Fruit fly (Drosophila melanogaster) whole organism, embryonic: Measurements from ENCODE around the gene CG17224.

Source experiments
- Antp ChIP-seq: fragments of 200-800 bp; sonication (Bioruptor generic); optimal IDR thresholded peaks from 3 replicates; lab custom pipeline; 2016; ENCODE audit warnings: missing biosample characterization, missing genetic modification characterization
- Asciz ChIP-seq: fragments of 200-800 bp; sonication (Bioruptor generic); optimal IDR thresholded peaks from 2 replicates; lab custom pipeline; 2017; ENCODE audit warnings: missing biosample characterization, mild to moderate bottlenecking, missing genetic modification characterization, missing genetic modification reagents
- CG10654 ChIP-seq: fragments of 200-800 bp; sonication (Bioruptor generic); optimal IDR thresholded peaks from 2 replicates; lab custom pipeline; 2016; ENCODE audit warnings: missing biosample characterization, missing genetic modification characterization
- CG11085 ChIP-seq: fragments of 200-800 bp; sonication (Bioruptor generic); IDR thresholded peaks from 2 replicates; pipeline ENCODE4 v1.3.6; 2022; ENCODE audit warnings: missing biosample characterization, missing genetic modification characterization
- CG12104 ChIP-seq: fragments of 200-800 bp; sonication (Bioruptor generic); optimal IDR thresholded peaks from 3 replicates; lab custom pipeline; 2016; ENCODE audit warnings: missing biosample characterization, missing genetic modification characterization
- CG12299 ChIP-seq: fragments of 200-800 bp; sonication (Bioruptor generic); optimal IDR thresholded peaks from 2 replicates; lab custom pipeline; 2018; ENCODE audit warnings: missing biosample characterization, mild to moderate bottlenecking, missing genetic modification characterization
- CG14667 ChIP-seq: fragments of 200-800 bp; sonication (Bioruptor generic); IDR thresholded peaks from 2 replicates; pipeline ENCODE4 v1.3.6; 2022; ENCODE audit warnings: missing biosample characterization, missing genetic modification characterization
- CG14965 ChIP-seq: fragments of 200-800 bp; sonication (Bioruptor generic); optimal IDR thresholded peaks from 2 replicates; lab custom pipeline; 2016; ENCODE audit warnings: missing biosample characterization, missing genetic modification characterization, borderline replicate concordance
- CG16813 ChIP-seq: fragments of 200-800 bp; sonication (Bioruptor generic); IDR thresholded peaks from 3 replicates; pipeline ENCODE4 v1.3.6; 2022; ENCODE audit warnings: missing biosample characterization, missing genetic modification characterization; ENCODE audit not compliant: partially characterized antibody
- CG17612 ChIP-seq: fragments of 200-800 bp; sonication (Bioruptor generic); IDR thresholded peaks from 2 replicates; pipeline ENCODE4 v1.3.6; 2022; ENCODE audit warnings: missing biosample characterization, missing genetic modification characterization
- CG17829 ChIP-seq: fragments of 200-800 bp; optimal IDR thresholded peaks from 2 replicates; lab custom pipeline; 2019; ENCODE audit warnings: missing biosample characterization, mild to moderate bottlenecking, missing genetic modification characterization, moderate library complexity
- CG18011 ChIP-seq: fragments of 200-800 bp; sonication (Bioruptor generic); optimal IDR thresholded peaks from 2 replicates; lab custom pipeline; 2017; ENCODE audit warnings: missing biosample characterization, missing genetic modification characterization, mild to moderate bottlenecking, moderate library complexity, missing genotype
- CG18262 ChIP-seq: fragments of 200-800 bp; optimal IDR thresholded peaks from 3 replicates; lab custom pipeline; 2019; ENCODE audit warnings: missing biosample characterization, mild to moderate bottlenecking, missing genetic modification characterization, moderate library complexity
- CG18619 ChIP-seq: fragments of 200-800 bp; sonication (Bioruptor generic); optimal IDR thresholded peaks from 3 replicates; lab custom pipeline; 2017; ENCODE audit warnings: missing biosample characterization, mild to moderate bottlenecking, missing genetic modification characterization
- CG2678 ChIP-seq: fragments of 200-800 bp; sonication (Bioruptor generic); optimal IDR thresholded peaks from 3 replicates; lab custom pipeline; 2019; ENCODE audit warnings: missing biosample characterization, mild to moderate bottlenecking, missing genetic modification characterization, moderate library complexity
- CG7357 ChIP-seq: fragments of 200-800 bp; sonication (Bioruptor generic); IDR thresholded peaks from 3 replicates; pipeline ENCODE4 v1.3.6; 2022; ENCODE audit warnings: missing biosample characterization, missing genetic modification characterization
- CG7556 ChIP-seq: fragments of 200-800 bp; sonication (Bioruptor generic); optimal IDR thresholded peaks from 2 replicates; lab custom pipeline; 2017; ENCODE audit warnings: missing biosample characterization, mild to moderate bottlenecking, missing genetic modification characterization
- CHES-1-like ChIP-seq: fragments of 200-800 bp; sonication (Bioruptor generic); optimal IDR thresholded peaks from 2 replicates; lab custom pipeline; 2016; ENCODE audit warnings: missing biosample characterization, missing genetic modification characterization
- CoRest ChIP-seq: fragments of 200-800 bp; sonication (Bioruptor generic); optimal IDR thresholded peaks from 3 replicates; lab custom pipeline; 2018; ENCODE audit warnings: missing biosample characterization, mild to moderate bottlenecking, missing genetic modification characterization, moderate library complexity
- Dek ChIP-seq: fragments of 200-800 bp; sonication (Bioruptor generic); optimal IDR thresholded peaks from 3 replicates; lab custom pipeline; 2019; ENCODE audit warnings: missing biosample characterization, mild to moderate bottlenecking, missing genetic modification characterization, moderate library complexity
- Gsc ChIP-seq: fragments of 200-800 bp; sonication (Bioruptor generic); IDR thresholded peaks from 2 replicates; pipeline ENCODE4 v1.3.6; 2022; ENCODE audit warnings: missing biosample characterization, missing genetic modification characterization
- Hr39 ChIP-seq: fragments of >200 bp; optimal IDR thresholded peaks from 2 replicates; lab custom pipeline; 2017
- Hsf ChIP-seq: fragments of 200-800 bp; sonication (Bioruptor generic); optimal IDR thresholded peaks from 3 replicates; lab custom pipeline; 2016; ENCODE audit warnings: missing biosample characterization, missing genetic modification characterization
- Mrtf ChIP-seq: fragments of 200-800 bp; sonication (Bioruptor generic); IDR thresholded peaks from 3 replicates; pipeline ENCODE4 v1.3.6; 2022; ENCODE audit warnings: missing biosample characterization, missing genetic modification characterization
- NFAT ChIP-seq: fragments of 200-800 bp; sonication (Bioruptor generic); IDR thresholded peaks from 2 replicates; pipeline ENCODE4 v1.3.6; 2022; ENCODE audit warnings: missing biosample characterization, missing genetic modification characterization
- PHDP ChIP-seq: fragments of 200-800 bp; sonication (Bioruptor generic); optimal IDR thresholded peaks from 3 replicates; lab custom pipeline; 2018; ENCODE audit warnings: missing biosample characterization, mild to moderate bottlenecking, missing genetic modification characterization, moderate library complexity
- Trl ChIP-seq, 3 experiments: fragments of >200 bp in 2 of 3; fragments of 200-800 bp in 1 of 3; sonication (Bioruptor generic) in 1 of 3; optimal IDR thresholded peaks; 2 replicates in 1 of 3; 3 replicates in 2 of 3; lab custom pipeline; 2016 to 2017; ENCODE audit warnings: missing biosample characterization in 1 of 3, missing genetic modification characterization in 1 of 3
- ase ChIP-seq: fragments of 200-800 bp; sonication (Bioruptor generic); IDR thresholded peaks from 3 replicates; pipeline ENCODE4 v1.3.6; 2022; ENCODE audit warnings: missing biosample characterization, missing genetic modification characterization
- bab2 ChIP-seq: fragments of 200-800 bp; sonication (Bioruptor generic); optimal IDR thresholded peaks from 2 replicates; lab custom pipeline; 2016; ENCODE audit warnings: missing biosample characterization, missing genetic modification characterization
- cas ChIP-seq: fragments of 200-800 bp; sonication (Bioruptor generic); IDR thresholded peaks from 2 replicates; pipeline ENCODE4 v1.3.6; 2022; ENCODE audit warnings: missing biosample characterization, missing genetic modification characterization
- caup ChIP-seq: fragments of 200-800 bp; sonication (Bioruptor generic); optimal IDR thresholded peaks from 3 replicates; lab custom pipeline; 2017; ENCODE audit warnings: missing biosample characterization, mild to moderate bottlenecking, missing genetic modification characterization, moderate library complexity; ENCODE audit not compliant: severe bottlenecking
- dysf ChIP-seq: fragments of 200-800 bp; sonication (Bioruptor generic); IDR thresholded peaks from 3 replicates; pipeline ENCODE4 v1.3.6; 2022; ENCODE audit warnings: missing biosample characterization, missing genetic modification characterization
- ewg ChIP-seq: fragments of 200-800 bp; sonication (Bioruptor generic); optimal IDR thresholded peaks from 3 replicates; lab custom pipeline; 2017; ENCODE audit warnings: mild to moderate bottlenecking, missing biosample characterization, missing genetic modification reagents, missing genetic modification characterization
- fd3F ChIP-seq: fragments of 200-800 bp; sonication (Bioruptor generic); optimal IDR thresholded peaks from 2 replicates; lab custom pipeline; 2018; ENCODE audit warnings: missing biosample characterization, mild to moderate bottlenecking, missing genetic modification characterization, moderate library complexity
- jumu ChIP-seq: fragments of 200-800 bp; sonication (Bioruptor generic); optimal IDR thresholded peaks from 3 replicates; lab custom pipeline; 2016; ENCODE audit warnings: missing biosample characterization, missing genetic modification characterization
- kay ChIP-seq: fragments of 200-800 bp; sonication (Bioruptor generic); optimal IDR thresholded peaks from 2 replicates; lab custom pipeline; 2016; ENCODE audit warnings: missing biosample characterization, missing genetic modification characterization
- kni ChIP-seq: fragments of 200-800 bp; sonication (Bioruptor generic); optimal IDR thresholded peaks from 3 replicates; lab custom pipeline; 2017; ENCODE audit warnings: mild to moderate bottlenecking, missing biosample characterization, missing genetic modification reagents, missing genetic modification characterization
- nom ChIP-seq: fragments of 200-800 bp; sonication (Bioruptor generic); optimal IDR thresholded peaks from 2 replicates; lab custom pipeline; 2017; ENCODE audit warnings: missing biosample characterization, missing genetic modification characterization, mild to moderate bottlenecking, moderate library complexity, missing genetic modification reagents
- oc ChIP-seq: fragments of 200-800 bp; sonication (Bioruptor generic); optimal IDR thresholded peaks from 2 replicates; lab custom pipeline; 2018; ENCODE audit warnings: missing biosample characterization, mild to moderate bottlenecking, missing genetic modification characterization, moderate library complexity
- pfk ChIP-seq: fragments of 200-800 bp; sonication (Bioruptor generic); optimal IDR thresholded peaks from 2 replicates; lab custom pipeline; 2018; ENCODE audit warnings: missing biosample characterization, mild to moderate bottlenecking, missing genetic modification characterization, moderate library complexity
- prd ChIP-seq, 3 experiments: fragments of >200 bp in 2 of 3; fragments of 200-800 bp in 1 of 3; sonication (Bioruptor generic) in 1 of 3; optimal IDR thresholded peaks in 2 of 3; IDR thresholded peaks in 1 of 3; 2 replicates in 2 of 3; 3 replicates in 1 of 3; pipeline versions ENCODE4 v1.3.6 to Lab custom; 2017 to 2022; ENCODE audit warnings: missing biosample characterization in 1 of 3, missing genetic modification characterization in 1 of 3
- sens ChIP-seq: fragments of 200-800 bp; sonication (Bioruptor generic); peaks from one replicate; lab custom pipeline; 2016; ENCODE audit warnings: missing biosample characterization, missing genetic modification characterization
- sens-2 ChIP-seq: fragments of 200-800 bp; sonication (Bioruptor generic); IDR thresholded peaks from 2 replicates; pipeline ENCODE4 v1.3.6; 2022; ENCODE audit warnings: missing biosample characterization, missing genetic modification characterization
- seq ChIP-seq: fragments of 200-800 bp; sonication (Bioruptor generic); IDR thresholded peaks from 2 replicates; pipeline ENCODE4 v1.3.6; 2022; ENCODE audit warnings: missing biosample characterization, missing genetic modification characterization
- sr ChIP-seq: fragments of 200-800 bp; sonication (Bioruptor generic); IDR thresholded peaks from 3 replicates; pipeline ENCODE4 v1.3.6; 2022; ENCODE audit warnings: missing biosample characterization, missing genetic modification characterization
- ssp ChIP-seq: fragments of 200-800 bp; sonication (Bioruptor generic); IDR thresholded peaks from 2 replicates; pipeline ENCODE4 v1.3.6; 2022; ENCODE audit warnings: missing biosample characterization, missing genetic modification characterization
- tgo ChIP-seq: fragments of 200-800 bp; sonication (Bioruptor generic); IDR thresholded peaks from 3 replicates; pipeline ENCODE4 v1.3.6; 2022; ENCODE audit warnings: missing biosample characterization, missing genetic modification characterization
- tna ChIP-seq: fragments of 200-800 bp; sonication (Bioruptor generic); IDR thresholded peaks from 2 replicates; pipeline ENCODE4 v1.3.6; 2022; ENCODE audit warnings: missing biosample characterization, missing genetic modification characterization; ENCODE audit not compliant: partially characterized antibody

Gene CG17224

DNA sequence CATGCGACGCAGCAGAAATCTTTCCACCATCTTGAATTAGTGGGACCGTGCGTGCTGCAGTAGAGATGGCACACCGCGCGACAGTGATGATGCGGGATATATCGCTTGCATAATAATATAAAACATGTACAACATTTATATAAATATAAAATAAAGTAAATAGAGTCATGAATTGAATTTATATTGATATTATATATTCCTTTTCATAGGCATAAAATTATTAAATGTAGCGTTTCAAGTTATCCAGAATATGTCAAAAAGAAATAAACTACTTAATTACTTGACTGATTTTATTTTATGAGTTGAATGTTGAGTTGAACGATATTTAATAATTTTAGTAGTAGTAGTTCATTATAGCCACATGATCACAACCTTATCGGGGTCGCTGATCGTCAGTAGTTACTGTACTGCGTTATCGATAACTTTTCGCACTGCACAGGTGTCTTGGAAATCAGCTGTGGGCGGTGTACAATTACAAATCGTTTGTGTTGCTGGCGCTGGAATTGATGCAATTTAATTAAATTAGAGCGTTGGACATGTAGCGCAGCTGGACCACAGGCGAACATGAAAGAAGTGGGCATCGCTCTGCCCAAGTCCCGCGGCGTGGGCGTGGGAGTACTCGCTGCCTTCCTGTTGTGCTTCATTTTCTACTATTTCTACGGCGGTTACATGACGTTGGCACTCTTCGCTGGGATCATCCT is 30.3 kb downstream of the CG17224 start, which contains the start of the genes Chd1 and Bem46 (continued):
- TF ChIP-seq CoRest (peak; percentile 94), CG12104 (GFP tag; lab: Kevin White, UChicago) (peak; percentile 80), seq (no peak; the same call in 1 of the 2 replicates), Dek (tag; lab: Kevin White, UChicago) (peak; percentile 87), Gsc (GFP tag; lab: Robert Waterston, UW) (peak; percentile 48; the same call in 1 of the 2 replicates), CG18011 (GFP tag; lab: Kevin White, UChicago) (peak; percentile 69), ase (GFP tag; lab: Robert Waterston, UW) (peak; percentile 80; the same call in 2 of the 3 replicates), oc (peak; percentile 52), CG12299 (tag; lab: Kevin White, UChicago) (peak; percentile 69), CG2678 (tag; lab: Kevin White, UChicago) (peak; percentile 91), kay (peak; percentile 72), CG10654 (GFP tag; lab: Kevin White, UChicago) (peak; percentile 85), NFAT (peak; percentile 66), jumu (peak; percentile 69), ewg (peak; percentile 77), prd (optimal IDR thresholded peaks at IDR 0.05; lab: Kevin White, UChicago) (no peak), prd (GFP tag; IDR thresholded peaks at IDR 0.05; lab: Robert Waterston, UW) (peak; percentile 91), Hsf (GFP tag; lab: Kevin White, UChicago) (peak; percentile 87), CG16813 (GFP tag; lab: Robert Waterston, UW) (peak; percentile 27; the same call in 1 of the 3 replicates), CHES-1-like (GFP tag; lab: Kevin White, UChicago) (peak; percentile 6), pfk (GFP tag; lab: Kevin White, UChicago) (peak; percentile 44), CG7556 (GFP tag; lab: Kevin White, UChicago) (peak; percentile 88), bab2 (peak; percentile 79), Mrtf (peak; percentile 79; the same call in 2 of the 3 replicates), Asciz (GFP tag; lab: Kevin White, UChicago) (no peak), Trl (optimal IDR thresholded peaks at IDR 0.05; lab: Kevin White, UChicago) (no peak), Trl (GFP tag; optimal IDR thresholded peaks at IDR 0.05; lab: Kevin White, UChicago) (peak; percentile 58), fd3F (GFP tag; lab: Kevin White, UChicago) (peak; percentile 84), ssp (GFP tag; lab: Robert Waterston, UW) (peak; percentile 78), Antp (GFP tag; lab: Kevin White, UChicago) (peak; percentile 80), dysf (GFP tag; lab: Robert Waterston, UW) (peak; percentile 88), cas (GFP tag; lab: Robert Waterston, UW) (no peak; the same call in 1 of the 2 replicates), CG14965 (no peak), CG17612 (GFP tag; lab: Robert Waterston, UW) (peak; percentile 77), Hr39 (lab: Kevin White, UChicago) (no peak), CG11085 (GFP tag; lab: Robert Waterston, UW) (peak; percentile 57; the same call in 1 of the 2 replicates), sens (GFP tag; lab: Kevin White, UChicago) (peak; percentile 94), CG18619 (peak; percentile 88), PHDP (tag; lab: Kevin White, UChicago) (peak; percentile 82), tgo (GFP tag; lab: Robert Waterston, UW) (peak; percentile 85), sens-2 (GFP tag; lab: Robert Waterston, UW) (no peak), CG14667 (peak; percentile 83), caup (peak; percentile 83), kni (GFP tag; lab: Kevin White, UChicago) (no peak), sr (peak; percentile 48; the same call in 2 of the 3 replicates), tna (GFP tag; lab: Robert Waterston, UW) (no peak), CG7357 (GFP tag; lab: Robert Waterston, UW) (peak; percentile 64; the same call in 1 of the 3 replicates), nom (GFP tag; lab: Kevin White, UChicago) (peak; percentile 32), CG17829 (tag; lab: Kevin White, UChicago) (peak; percentile 87), CG18262 (peak; percentile 88)
